Fruit fly (Drosophila melanogaster) Kc167 (cell line): ENCODE results near the gene CG13085.

Experiments used
- h ChIP-seq: fragments of >200 bp; optimal IDR thresholded peaks from 3 replicates; lab custom pipeline; 2018; ENCODE audit warnings: missing external identifiers
- psq ChIP-seq: fragments of >200 bp; optimal IDR thresholded peaks from 2 replicates; lab custom pipeline; 2017; ENCODE audit warnings: missing external identifiers
- ttk ChIP-seq: sonication (Bioruptor generic); optimal IDR thresholded peaks from 2 replicates; lab custom pipeline; 2017; ENCODE audit warnings: missing external identifiers

DNA sequence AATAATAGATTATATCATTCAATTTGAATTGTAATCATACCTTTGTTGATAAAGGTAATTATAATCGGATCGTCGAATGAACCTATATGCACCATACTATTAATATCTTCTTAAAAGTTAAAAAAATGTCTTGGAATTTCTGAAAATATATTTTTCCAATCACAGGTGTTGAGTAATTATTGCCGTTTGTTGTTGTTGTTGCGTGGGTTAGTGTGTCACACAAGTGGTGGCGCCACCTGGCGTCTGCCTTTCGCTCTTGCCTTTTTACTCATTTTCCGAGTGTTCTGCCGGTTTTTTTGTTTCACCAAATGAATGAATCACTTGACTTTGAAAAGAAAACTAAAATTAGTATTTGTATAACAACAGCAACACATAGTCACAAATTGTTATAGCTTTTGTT lies 8.7 kb upstream of the CG13085 start:
- TF ChIP-seq h (lab: Kevin White, UChicago) (no peak), psq (no peak), ttk (lab: Kevin White, UChicago) (no peak)
